Worm (Caenorhabditis elegans) whole organism, young adult: ENCODE measurements around the gene dsl-2.
"Not testable (repeated sequence)": the region's sequence is repeated elsewhere in the genome, so short reads cannot be mapped to it uniquely, and the experiment has no call there.

ENCODE experiments used
- B0019.2 ChIP-seq: fragments of 200-800 bp; sonication (Bioruptor generic); conservative IDR thresholded peaks from 2 replicates; pipeline ENCODE4 v1.3.6; 2022; ENCODE audit warnings: missing genetic modification reagents, missing genetic modification characterization, missing compliant biosample characterization
- B0035.1 ChIP-seq: sonication (generic microtip); optimal IDR thresholded peaks from 2 replicates; lab custom pipeline; 2016; ENCODE audit warnings: missing genetic modification characterization, mild to moderate bottlenecking, missing compliant biosample characterization, missing genotype, missing genetic modification reagents
- D2030.7 ChIP-seq: fragments of 200-800 bp; sonication (Bioruptor generic); IDR thresholded peaks from 2 replicates; pipeline ENCODE4 v1.3.6; 2022; ENCODE audit warnings: missing genetic modification reagents, missing genetic modification characterization, missing compliant biosample characterization
- F22D6.2 ChIP-seq: sonication (generic microtip); optimal IDR thresholded peaks from 2 replicates; lab custom pipeline; 2016; ENCODE audit warnings: mild to moderate bottlenecking, missing genetic modification characterization, missing compliant biosample characterization
- F33H1.4 ChIP-seq: fragments of 200-800 bp; sonication (Bioruptor generic); IDR thresholded peaks from 2 replicates; pipeline ENCODE4 v1.3.6; 2022; ENCODE audit warnings: missing genetic modification reagents, missing genetic modification characterization, missing compliant biosample characterization
- F55B11.4 ChIP-seq: sonication (generic microtip); optimal IDR thresholded peaks from 2 replicates; lab custom pipeline; 2016; ENCODE audit warnings: missing compliant biosample characterization, missing genetic modification characterization, borderline replicate concordance; ENCODE audit not compliant: insufficient read depth
- K12H6.12 ChIP-seq: fragments of 200-800 bp; sonication (Bioruptor generic); optimal IDR thresholded peaks from 2 replicates; lab custom pipeline; 2018; ENCODE audit warnings: mild to moderate bottlenecking, missing genetic modification characterization, missing compliant biosample characterization
- T26A5.8 ChIP-seq: sonication (generic microtip); optimal IDR thresholded peaks from 2 replicates; lab custom pipeline; 2016; ENCODE audit warnings: missing genetic modification characterization, missing compliant biosample characterization
- Y79H2A.3 ChIP-seq: fragments of 200-800 bp; sonication (Bioruptor generic); conservative IDR thresholded peaks from 2 replicates; pipeline ENCODE4 v1.3.6; 2022; ENCODE audit warnings: missing genetic modification reagents, missing genetic modification characterization, missing compliant biosample characterization
- athp-1 ChIP-seq: sonication (generic microtip); optimal IDR thresholded peaks from 2 replicates; lab custom pipeline; 2017; ENCODE audit warnings: mild to moderate bottlenecking, missing genetic modification characterization, missing compliant biosample characterization
- attf-3 ChIP-seq: fragments of 200-800 bp; sonication (Bioruptor generic); conservative IDR thresholded peaks from 2 replicates; pipeline ENCODE4 v1.3.6; 2022; ENCODE audit warnings: missing genetic modification reagents, missing genetic modification characterization, missing compliant biosample characterization
- bed-2 ChIP-seq: fragments of 200-800 bp; sonication (Bioruptor generic); IDR thresholded peaks from 2 replicates; pipeline ENCODE4 v1.3.6; 2022; ENCODE audit warnings: missing genetic modification reagents, missing genetic modification characterization, missing compliant biosample characterization
- ccch-3 ChIP-seq: fragments of 200-800 bp; sonication (Bioruptor generic); optimal IDR thresholded peaks from 2 replicates; lab custom pipeline; 2018; ENCODE audit warnings: mild to moderate bottlenecking, missing genetic modification characterization, missing compliant biosample characterization
- cebp-1 ChIP-seq, 2 experiments: fragments of 200-800 bp in 1 of 2; sonication (Bioruptor generic) in 1 of 2; sonication (generic microtip) in 1 of 2; IDR thresholded peaks in 1 of 2; optimal IDR thresholded peaks in 1 of 2; 2 replicates each; pipeline versions ENCODE4 v1.3.6 to Lab custom; 2017 to 2022; ENCODE audit warnings: missing compliant biosample characterization in 2 of 2, missing genetic modification characterization in 2 of 2, mild to moderate bottlenecking in 1 of 2, missing genetic modification reagents in 1 of 2, moderate library complexity in 1 of 2
- ceh-91 ChIP-seq: fragments of 200-800 bp; sonication (Bioruptor generic); IDR thresholded peaks from 2 replicates; pipeline ENCODE4 v1.3.6; 2022; ENCODE audit warnings: missing genetic modification reagents, missing genetic modification characterization, missing compliant biosample characterization
- chd-7 ChIP-seq: sonication (generic microtip); optimal IDR thresholded peaks from 2 replicates; lab custom pipeline; 2016; ENCODE audit warnings: mild to moderate bottlenecking, missing genetic modification characterization, moderate library complexity, missing compliant biosample characterization
- dpl-1 ChIP-seq: fragments of 150-350 bp; optimal IDR thresholded peaks from 2 replicates; lab custom pipeline; 2014; ENCODE audit warnings: missing biosample characterization, missing genetic modification reagents, missing genetic modification characterization
- efl-1 ChIP-seq: fragments of 150-350 bp; optimal IDR thresholded peaks from 2 replicates; lab custom pipeline; 2014; ENCODE audit warnings: missing biosample characterization, missing genetic modification reagents, missing genetic modification characterization
- ekl-4 ChIP-seq: fragments of 200-800 bp; sonication (Bioruptor generic); IDR thresholded peaks from 2 replicates; pipeline ENCODE4 v1.3.6; 2022; ENCODE audit warnings: missing genetic modification reagents, missing genetic modification characterization, missing compliant biosample characterization
- fkh-3 ChIP-seq: sonication (generic microtip); optimal IDR thresholded peaks from 2 replicates; lab custom pipeline; 2016; ENCODE audit warnings: mild to moderate bottlenecking, missing genetic modification characterization, missing compliant biosample characterization
- hmg-1.2 ChIP-seq: fragments of 200-800 bp; sonication (Bioruptor generic); IDR thresholded peaks from 2 replicates; pipeline ENCODE4 v1.3.6; 2022; ENCODE audit warnings: missing genetic modification reagents, missing genetic modification characterization, missing compliant biosample characterization
- lag-1 ChIP-seq: fragments of 200-800 bp; sonication (Bioruptor generic); IDR thresholded peaks from 2 replicates; pipeline ENCODE4 v1.3.6; 2022; ENCODE audit warnings: missing genetic modification reagents, missing genetic modification characterization, missing compliant biosample characterization
- lin-26 ChIP-seq: fragments of 200-800 bp; sonication (Bioruptor generic); IDR thresholded peaks from 2 replicates; pipeline ENCODE4 v1.3.6; 2022; ENCODE audit warnings: missing genetic modification reagents, missing genetic modification characterization, missing compliant biosample characterization
- lin-35 ChIP-seq, 3 experiments: fragments of 150-350 bp in 2 of 3; sonication (generic microtip) in 1 of 3; optimal IDR thresholded peaks; 2 replicates each; lab custom pipeline; 2014 to 2018; ENCODE audit warnings: missing biosample characterization in 3 of 3, missing genetic modification characterization in 3 of 3, missing genetic modification reagents in 3 of 3
- lin-54 ChIP-seq: fragments of 200-800 bp; sonication (Bioruptor generic); optimal IDR thresholded peaks from 2 replicates; lab custom pipeline; 2018; ENCODE audit warnings: mild to moderate bottlenecking, missing genetic modification characterization, missing compliant biosample characterization
- lsl-1 ChIP-seq: fragments of 200-800 bp; sonication (Bioruptor generic); optimal IDR thresholded peaks from 2 replicates; lab custom pipeline; 2018; ENCODE audit warnings: mild to moderate bottlenecking, missing genetic modification characterization, moderate library complexity, missing compliant biosample characterization
- madf-6 ChIP-seq: fragments of 200-800 bp; sonication (Bioruptor generic); IDR thresholded peaks from 2 replicates; pipeline ENCODE4 v1.3.6; 2022; ENCODE audit warnings: missing genetic modification reagents, missing genetic modification characterization, missing compliant biosample characterization
- mxl-1 ChIP-seq: sonication (generic microtip); optimal IDR thresholded peaks from 2 replicates; lab custom pipeline; 2016; ENCODE audit warnings: missing genetic modification characterization, missing compliant biosample characterization
- nfya-1 ChIP-seq: sonication (generic microtip); optimal IDR thresholded peaks from 2 replicates; lab custom pipeline; 2017; ENCODE audit warnings: antibody characterized with exemption, missing compliant biosample characterization, missing genetic modification characterization, borderline replicate concordance; ENCODE audit not compliant: insufficient read depth
- nfya-2 ChIP-seq: fragments of 200-800 bp; sonication (Bioruptor generic); IDR thresholded peaks from 2 replicates; pipeline ENCODE4 v1.3.6; 2022; ENCODE audit warnings: missing genetic modification reagents, missing genetic modification characterization, missing compliant biosample characterization
- nfyb-1 ChIP-seq: fragments of 200-800 bp; sonication (Bioruptor generic); IDR thresholded peaks from 2 replicates; pipeline ENCODE4 v1.3.6; 2022; ENCODE audit warnings: missing genetic modification reagents, missing genetic modification characterization, missing compliant biosample characterization
- nhr-90 ChIP-seq: sonication (generic microtip); optimal IDR thresholded peaks from 2 replicates; lab custom pipeline; 2016; ENCODE audit warnings: missing genotype, mild to moderate bottlenecking, missing genetic modification characterization, missing compliant biosample characterization
- rcor-1 ChIP-seq: fragments of 200-800 bp; sonication (Bioruptor generic); IDR thresholded peaks from 2 replicates; pipeline ENCODE4 v1.3.6; 2022; ENCODE audit warnings: missing genetic modification reagents, missing genetic modification characterization, missing compliant biosample characterization
- snpc-4 ChIP-seq, 5 experiments: fragments of 150-350 bp in 1 of 5; sonication (generic microtip) in 4 of 5; optimal IDR thresholded peaks; 2 replicates each; lab custom pipeline; 2014 to 2018; ENCODE audit warnings: missing genetic modification characterization in 5 of 5, missing biosample characterization in 3 of 5, antibody characterized with exemption in 2 of 5, mild to moderate bottlenecking in 2 of 5, missing compliant biosample characterization in 2 of 5, missing genotype in 2 of 5, moderate library complexity in 2 of 5, missing genetic modification reagents in 1 of 5
- unc-62 ChIP-seq: fragments of 150-350 bp; optimal IDR thresholded peaks from 2 replicates; lab custom pipeline; 2014; ENCODE audit warnings: missing biosample characterization, missing genetic modification reagents, missing genetic modification characterization
- zfh-2 ChIP-seq: fragments of 200-800 bp; sonication (Bioruptor generic); conservative IDR thresholded peaks from 2 replicates; pipeline ENCODE4 v1.3.6; 2022; ENCODE audit warnings: missing genetic modification reagents, missing genetic modification characterization, missing compliant biosample characterization
- zim-3 ChIP-seq: sonication (generic microtip); optimal IDR thresholded peaks from 2 replicates; lab custom pipeline; 2017; ENCODE audit warnings: mild to moderate bottlenecking, missing genetic modification characterization, moderate library complexity, missing compliant biosample characterization
- ztf-28 ChIP-seq: fragments of 200-800 bp; sonication (Bioruptor generic); IDR thresholded peaks from 2 replicates; pipeline ENCODE4 v1.3.6; 2022; ENCODE audit warnings: missing genetic modification reagents, missing genetic modification characterization, missing compliant biosample characterization
- ztf-6 ChIP-seq: fragments of 200-800 bp; sonication (Bioruptor generic); IDR thresholded peaks from 2 replicates; pipeline ENCODE4 v1.3.6; 2022; ENCODE audit warnings: missing genetic modification reagents, missing genetic modification characterization, missing compliant biosample characterization

Gene dsl-2

ce11 chrIV:1187502-1187901, 17.3 kb downstream of the dsl-2 start, which contains the start of gene mdt-20:
Gene mdt-20 (plus strand): TSS chrIV:1187802.
- not testable (repeated sequence) for TF ChIP-seq ekl-4 (GFP tag; lab: Robert Waterston, UW); chd-7 (tag; lab: Kevin White, UChicago); ztf-6 (GFP tag; lab: Robert Waterston, UW)

DNA sequence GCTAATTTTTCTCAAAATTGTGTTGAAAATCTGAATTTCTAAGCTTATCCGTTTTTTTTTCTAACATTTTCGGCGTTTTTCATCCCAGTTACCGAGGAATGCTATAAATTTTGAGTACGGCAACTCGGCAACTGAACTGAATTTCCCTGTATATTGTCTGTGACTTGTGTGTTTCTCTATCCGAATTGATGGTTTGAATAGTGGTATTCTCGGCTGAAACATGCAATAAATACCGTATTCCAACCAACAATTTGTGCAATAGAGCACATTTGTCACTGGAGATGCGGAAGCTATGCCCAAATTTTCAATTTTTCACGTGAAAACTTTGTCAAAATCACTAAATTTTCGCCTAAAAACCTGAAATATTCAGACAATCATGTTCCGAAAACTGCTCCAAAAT, 22.5 kb downstream of the dsl-2 start, which contains the start of gene rmif-2:
TSS of gene rmif-2 (plus strand) at position 301 of the 400 bp plus-strand sequence.
- not testable (repeated sequence) for TF ChIP-seq D2030.7 (GFP tag; lab: Robert Waterston, UW); ceh-91 (GFP tag; lab: Robert Waterston, UW); B0035.1 (tag; lab: Kevin White, UChicago)

DNA sequence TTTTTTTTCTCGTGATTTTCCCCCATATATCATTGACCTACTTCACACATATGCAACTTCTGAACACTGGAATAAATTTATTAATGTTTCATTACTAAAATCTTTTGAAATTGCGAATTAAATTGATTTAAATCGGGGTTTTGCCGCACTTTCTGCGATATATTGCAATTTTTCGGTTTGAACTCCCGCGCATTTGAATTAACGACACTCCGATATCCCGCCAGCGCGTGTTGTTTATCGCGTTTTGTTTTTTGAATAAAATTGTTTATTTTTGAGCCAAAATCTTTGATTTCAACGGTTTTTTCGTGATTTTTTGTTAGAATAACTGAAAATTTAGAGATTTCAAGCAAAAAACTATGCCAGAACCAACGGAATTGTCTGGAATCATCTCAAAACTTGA, 27.1 kb downstream of the dsl-2 start, which contains the start of gene Y104H12D.2:
TSS of gene Y104H12D.2 (plus strand) at position 340 of the 400 bp plus-strand sequence.
- TF ChIP-seq unc-62 (no peak), madf-6 (GFP tag; lab: Robert Waterston, UW) (peak; percentile 59; the same call in 1 of the 2 replicates), ztf-6 (GFP tag; lab: Robert Waterston, UW) (no peak), T26A5.8 (tag; lab: Kevin White, UChicago) (no peak), dpl-1 (peak; percentile 55), hmg-1.2 (GFP tag; lab: Robert Waterston, UW) (peak; percentile 28; the same call in 1 of the 2 replicates), snpc-4 (GFP tag; optimal IDR thresholded peaks at IDR 0.05; lab: Kevin White, UChicago) (no peak), snpc-4 (tag; optimal IDR thresholded peaks at IDR 0.05; lab: Kevin White, UChicago) (peak in 1 of 4 experiments; percentile 42), zfh-2 (GFP tag; lab: Robert Waterston, UW) (no peak), cebp-1 (GFP tag; IDR thresholded peaks at IDR 0.05; lab: Robert Waterston, UW) (no peak), cebp-1 (tag; optimal IDR thresholded peaks at IDR 0.05; lab: Kevin White, UChicago) (peak; percentile 20), nfya-2 (GFP tag; lab: Robert Waterston, UW) (no peak), lsl-1 (GFP tag; lab: Kevin White, UChicago) (no peak), efl-1 (peak; percentile 69), nfya-1 (no peak), B0019.2 (GFP tag; lab: Robert Waterston, UW) (0 out of 2 replicates have a peak, but pooled peaks have one; percentile 15), K12H6.12 (tag; lab: Kevin White, UChicago) (no peak), nfyb-1 (GFP tag; lab: Robert Waterston, UW) (no peak), attf-3 (peak; percentile 97), lin-54 (GFP tag; lab: Kevin White, UChicago) (peak; percentile 82), rcor-1 (GFP tag; lab: Robert Waterston, UW) (0 out of 2 replicates have a peak, but pooled peaks have one; percentile 39), lin-35 (GFP tag; optimal IDR thresholded peaks at IDR 0.05; lab: Kevin White, UChicago) (peak in 1 of 3 experiments; percentile 88), ccch-3 (GFP tag; lab: Kevin White, UChicago) (no peak)

- no peak for TF ChIP-seq F22D6.2 (tag; lab: Kevin White, UChicago)
- TF ChIP-seq nfya-1, result no peak
- no peak for TF ChIP-seq athp-1
- no peak for TF ChIP-seq mxl-1 (tag; lab: Kevin White, UChicago)
- TF ChIP-seq zim-3 (tag; lab: Kevin White, UChicago), result no peak
- no peak for TF ChIP-seq lin-26 (GFP tag; lab: Robert Waterston, UW)
- TF ChIP-seq F55B11.4 (tag; lab: Kevin White, UChicago), result no peak
- TF ChIP-seq F33H1.4 (GFP tag; lab: Robert Waterston, UW), result no peak
- TF ChIP-seq nhr-90 (tag; lab: Kevin White, UChicago), result no peak
- TF ChIP-seq fkh-3 (tag; lab: Kevin White, UChicago), result no peak
- no peak for TF ChIP-seq bed-2 (GFP tag; lab: Robert Waterston, UW)
- TF ChIP-seq ztf-28 (GFP tag; lab: Robert Waterston, UW), result no peak
- no peak for TF ChIP-seq Y79H2A.3 (GFP tag; lab: Robert Waterston, UW)
- TF ChIP-seq lag-1 (GFP tag; lab: Robert Waterston, UW), result no peak
These were observed 28.2 kb downstream of the dsl-2 start for ce11 chrIV:1176613-1177012.
